Worm (Caenorhabditis elegans) whole organism, mixed stage, embryonic: Measurements from ENCODE around the gene Y48A6B.14.

Experiments
- M03D4.4 ChIP-seq: sonication (generic microtip); optimal IDR thresholded peaks from 2 replicates; lab custom pipeline; 2017; ENCODE audit warnings: mild to moderate bottlenecking, missing genetic modification characterization, missing compliant biosample characterization
- nhr-12 ChIP-seq: fragments of 150-350 bp; optimal IDR thresholded peaks from 2 replicates; lab custom pipeline; 2014; ENCODE audit warnings: missing biosample characterization, missing genetic modification characterization
- nhr-237 ChIP-seq: fragments of 150-350 bp; optimal IDR thresholded peaks from 2 replicates; lab custom pipeline; 2014; ENCODE audit warnings: missing biosample characterization, missing genetic modification characterization
- pha-4 ChIP-seq: fragments of 150-350 bp; optimal IDR thresholded peaks from 2 replicates; lab custom pipeline; 2018; ENCODE audit warnings: missing biosample characterization, missing genetic modification reagents, missing genetic modification characterization
- unc-39 ChIP-seq: fragments of 150-350 bp; optimal IDR thresholded peaks from 2 replicates; lab custom pipeline; 2014; ENCODE audit warnings: missing biosample characterization, missing genetic modification characterization
- ztf-11 ChIP-seq: fragments of 150-350 bp; optimal IDR thresholded peaks from 2 replicates; lab custom pipeline; 2014; ENCODE audit warnings: missing biosample characterization, missing genetic modification characterization

ce11 chrIII:10985559-10986036 is 45.8 kb upstream of the Y48A6B.14 start, which contains the start of gene col-93:
- TF ChIP-seq ztf-11 (tag; lab: Kevin White, UChicago) (no peak), nhr-12 (tag; lab: Kevin White, UChicago) (no peak), unc-39 (tag; lab: Kevin White, UChicago) (no peak), nhr-237 (no peak), pha-4 (tag; lab: Kevin White, UChicago) (no peak), M03D4.4 (tag; lab: Kevin White, UChicago) (no peak)
